Worm (Caenorhabditis elegans) whole organism, mixed stage, embryonic: ENCODE data around the gene C24H12.8.

Source experiments
- M03D4.4 ChIP-seq: sonication (generic microtip); optimal IDR thresholded peaks from 2 replicates; lab custom pipeline; 2017; ENCODE audit warnings: mild to moderate bottlenecking, missing genetic modification characterization, missing compliant biosample characterization
- bed-3 ChIP-seq: fragments of 200-800 bp; sonication (Bioruptor generic); optimal IDR thresholded peaks from 3 replicates; lab custom pipeline; 2018; ENCODE audit warnings: mild to moderate bottlenecking, missing genetic modification characterization, moderate library complexity, missing compliant biosample characterization
- ceh-39 ChIP-seq: fragments of 150-350 bp; optimal IDR thresholded peaks from 2 replicates; lab custom pipeline; 2014; ENCODE audit warnings: missing biosample characterization, missing genetic modification characterization
- ceh-43 ChIP-seq: fragments of 200-800 bp; sonication (Bioruptor generic); optimal IDR thresholded peaks from 2 replicates; lab custom pipeline; 2018; ENCODE audit warnings: mild to moderate bottlenecking, missing genetic modification characterization, moderate library complexity, missing compliant biosample characterization
- ceh-83 ChIP-seq: fragments of 200-800 bp; sonication (Bioruptor generic); optimal IDR thresholded peaks from 2 replicates; lab custom pipeline; 2018; ENCODE audit warnings: mild to moderate bottlenecking, missing genetic modification characterization, missing compliant biosample characterization
- ces-1 ChIP-seq: fragments of 150-350 bp; optimal IDR thresholded peaks from 2 replicates; lab custom pipeline; 2014; ENCODE audit warnings: missing biosample characterization, missing genetic modification reagents, missing genetic modification characterization
- cnd-1 ChIP-seq: fragments of 200-800 bp; sonication (Bioruptor generic); optimal IDR thresholded peaks from 2 replicates; lab custom pipeline; 2018; ENCODE audit warnings: mild to moderate bottlenecking, missing genetic modification characterization, missing compliant biosample characterization
- drap-1 ChIP-seq: fragments of 200-800 bp; sonication (Bioruptor generic); optimal IDR thresholded peaks from 3 replicates; lab custom pipeline; 2018; ENCODE audit warnings: mild to moderate bottlenecking, missing genetic modification characterization, missing compliant biosample characterization
- elt-1 ChIP-seq: sonication (generic microtip); optimal IDR thresholded peaks from 2 replicates; lab custom pipeline; 2017; ENCODE audit warnings: missing genetic modification characterization, mild to moderate bottlenecking, missing compliant biosample characterization, antibody characterized with exemption, moderate library complexity, borderline replicate concordance; ENCODE audit not compliant: insufficient read depth
- elt-3 ChIP-seq: fragments of 150-350 bp; optimal IDR thresholded peaks from 2 replicates; lab custom pipeline; 2014; ENCODE audit warnings: missing biosample characterization, missing genetic modification characterization
- ham-2 ChIP-seq: fragments of 200-800 bp; sonication (Bioruptor generic); optimal IDR thresholded peaks from 2 replicates; lab custom pipeline; 2018; ENCODE audit warnings: mild to moderate bottlenecking, missing genetic modification characterization, missing compliant biosample characterization
- hlh-1 ChIP-seq: fragments of 150-350 bp; optimal IDR thresholded peaks from 2 replicates; lab custom pipeline; 2014; ENCODE audit warnings: missing biosample characterization, missing genetic modification reagents, missing genetic modification characterization
- lin-13 ChIP-seq: fragments of 150-350 bp; optimal IDR thresholded peaks from 2 replicates; lab custom pipeline; 2014; ENCODE audit warnings: missing biosample characterization, missing genetic modification characterization
- lsy-2 ChIP-seq: fragments of 150-350 bp; optimal IDR thresholded peaks from 2 replicates; lab custom pipeline; 2014; ENCODE audit warnings: missing biosample characterization, missing genetic modification characterization
- mep-1 ChIP-seq: fragments of 150-350 bp; optimal IDR thresholded peaks from 2 replicates; lab custom pipeline; 2017; ENCODE audit warnings: missing biosample characterization, missing genetic modification reagents, missing genetic modification characterization, inconsistent platforms
- mls-2 ChIP-seq: sonication (generic microtip); optimal IDR thresholded peaks from 2 replicates; lab custom pipeline; 2016; ENCODE audit warnings: mild to moderate bottlenecking, missing genetic modification characterization, moderate library complexity, missing compliant biosample characterization
- nhr-12 ChIP-seq: fragments of 150-350 bp; optimal IDR thresholded peaks from 2 replicates; lab custom pipeline; 2014; ENCODE audit warnings: missing biosample characterization, missing genetic modification characterization
- nhr-237 ChIP-seq: fragments of 150-350 bp; optimal IDR thresholded peaks from 2 replicates; lab custom pipeline; 2014; ENCODE audit warnings: missing biosample characterization, missing genetic modification characterization
- nhr-28 ChIP-seq: fragments of 150-350 bp; optimal IDR thresholded peaks from 2 replicates; lab custom pipeline; 2014; ENCODE audit warnings: missing biosample characterization, missing genetic modification characterization
- nhr-76 ChIP-seq: sonication (generic microtip); optimal IDR thresholded peaks from 2 replicates; lab custom pipeline; 2017; ENCODE audit warnings: missing biosample characterization, missing genetic modification characterization
- pha-4 ChIP-seq: fragments of 150-350 bp; optimal IDR thresholded peaks from 2 replicates; lab custom pipeline; 2018; ENCODE audit warnings: missing biosample characterization, missing genetic modification reagents, missing genetic modification characterization
- sem-2 ChIP-seq: fragments of 200-800 bp; sonication (Bioruptor generic); optimal IDR thresholded peaks from 2 replicates; lab custom pipeline; 2018; ENCODE audit warnings: mild to moderate bottlenecking, missing genetic modification characterization, missing compliant biosample characterization
- snpc-4 ChIP-seq: fragments of 150-350 bp; optimal IDR thresholded peaks from 2 replicates; lab custom pipeline; 2014; ENCODE audit warnings: missing biosample characterization, missing genetic modification characterization
- sptf-1 ChIP-seq: sonication (generic microtip); optimal IDR thresholded peaks from 2 replicates; lab custom pipeline; 2017; ENCODE audit warnings: mild to moderate bottlenecking, missing genetic modification characterization, moderate library complexity, missing compliant biosample characterization
- tbx-8 ChIP-seq: fragments of 200-800 bp; sonication (Bioruptor generic); optimal IDR thresholded peaks from 2 replicates; lab custom pipeline; 2018; ENCODE audit warnings: mild to moderate bottlenecking, missing genetic modification characterization, moderate library complexity, missing compliant biosample characterization
- unc-120 ChIP-seq: sonication (generic microtip); optimal IDR thresholded peaks from 2 replicates; lab custom pipeline; 2017; ENCODE audit warnings: missing genetic modification characterization, missing compliant biosample characterization; ENCODE audit not compliant: poor library complexity, severe bottlenecking
- unc-39 ChIP-seq: fragments of 150-350 bp; optimal IDR thresholded peaks from 2 replicates; lab custom pipeline; 2014; ENCODE audit warnings: missing biosample characterization, missing genetic modification characterization
- unc-62 ChIP-seq: fragments of 150-350 bp; optimal IDR thresholded peaks from 2 replicates; lab custom pipeline; 2014; ENCODE audit warnings: missing biosample characterization, missing genetic modification reagents, missing genetic modification characterization
- zip-8 ChIP-seq: fragments of 150-350 bp; optimal IDR thresholded peaks from 2 replicates; lab custom pipeline; 2014; ENCODE audit warnings: missing biosample characterization, missing genetic modification characterization
- ztf-11 ChIP-seq: fragments of 150-350 bp; optimal IDR thresholded peaks from 2 replicates; lab custom pipeline; 2014; ENCODE audit warnings: missing biosample characterization, missing genetic modification characterization

Gene C24H12.8

DNA sequence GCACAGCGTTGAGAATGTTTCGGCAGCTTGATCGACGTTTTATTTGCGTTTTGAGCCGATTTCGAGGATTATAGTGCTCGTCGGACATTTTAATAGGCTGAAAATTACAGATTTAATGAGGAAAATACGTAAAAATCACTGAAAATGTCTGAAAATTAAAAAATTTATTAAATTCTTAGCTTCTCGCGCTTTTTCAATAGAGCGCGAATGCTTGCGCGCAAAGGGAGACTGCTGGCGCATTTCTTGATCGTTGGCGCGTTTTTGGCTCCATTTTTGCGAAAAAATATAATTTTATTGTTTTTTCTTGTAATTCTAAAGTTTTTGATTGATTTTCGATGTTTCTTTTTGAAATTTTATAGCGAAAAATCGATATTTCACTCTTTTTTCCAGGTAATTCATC, 12.2 kb downstream of the C24H12.8 start, which contains the start of the genes dnsn-1 and C24H12.4 (continued):
- no peak for TF ChIP-seq ham-2
- peak; percentile 96 for TF ChIP-seq mep-1 (tag; lab: Kevin White, UChicago)
- no peak for TF ChIP-seq nhr-12 (tag; lab: Kevin White, UChicago)
- no peak for TF ChIP-seq drap-1 (GFP tag; lab: Kevin White, UChicago)
- TF ChIP-seq ceh-83 (GFP tag; lab: Kevin White, UChicago) = no peak
- no peak for TF ChIP-seq nhr-76 (tag; lab: Kevin White, UChicago)
- TF ChIP-seq sptf-1 (tag; lab: Kevin White, UChicago) = peak; percentile 62

- TF ChIP-seq unc-120 (tag; lab: Kevin White, UChicago) (no peak), mep-1 (tag; lab: Kevin White, UChicago) (no peak), lin-13 (tag; lab: Kevin White, UChicago) (no peak), sem-2 (no peak), ztf-11 (tag; lab: Kevin White, UChicago) (no peak), ham-2 (no peak), drap-1 (GFP tag; lab: Kevin White, UChicago) (no peak), nhr-76 (tag; lab: Kevin White, UChicago) (no peak), ces-1 (no peak), ceh-39 (no peak), unc-39 (tag; lab: Kevin White, UChicago) (no peak), nhr-28 (no peak), snpc-4 (tag; lab: Kevin White, UChicago) (no peak), pha-4 (no peak), sptf-1 (tag; lab: Kevin White, UChicago) (no peak)
Observed at ce11 chrII:402435-402834, 20.6 kb downstream of the C24H12.8 start, which contains the start of gene clec-10. TSS of gene clec-10 (plus strand) at chrII:402678.

ce11 chrII:401211-401610, 21.8 kb downstream of the C24H12.8 start:
- no peak for TF ChIP-seq cnd-1 (tag; lab: Kevin White, UChicago)
- peak; percentile 43 for TF ChIP-seq ces-1
- TF ChIP-seq mls-2 = no peak
- TF ChIP-seq, all 35 proteins: peak for 1

DNA sequence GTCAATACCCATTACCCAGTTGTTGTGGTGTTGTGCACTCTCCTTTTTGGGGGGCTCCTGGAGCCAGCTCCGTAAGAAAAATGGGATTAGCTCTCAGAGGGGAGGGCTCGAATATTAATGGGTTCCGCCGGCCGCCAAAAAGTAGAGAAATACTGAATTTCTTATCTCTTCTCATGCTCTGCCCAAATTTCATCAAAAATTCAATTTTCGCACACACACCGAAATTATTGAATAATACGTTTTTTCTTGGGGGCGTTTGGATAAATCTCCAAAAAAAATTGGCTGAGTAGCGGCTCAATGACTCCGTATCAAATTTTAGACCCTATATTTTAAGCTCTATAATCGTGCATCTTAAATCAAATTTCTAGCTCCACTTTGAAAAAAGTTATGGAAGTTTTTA, 22.8 kb downstream of the C24H12.8 start:
- peak; percentile 51 for TF ChIP-seq ces-1
- no peak for TF ChIP-seq nhr-76 (tag; lab: Kevin White, UChicago)
- TF ChIP-seq, all 35 proteins: peak for 1

- TF ChIP-seq unc-39 (tag; lab: Kevin White, UChicago) = no peak
- no peak for TF ChIP-seq pha-4
- TF ChIP-seq elt-1 (tag; lab: Kevin White, UChicago) = no peak
- TF ChIP-seq ceh-83 (GFP tag; lab: Kevin White, UChicago) = no peak
- TF ChIP-seq zip-8 (tag; lab: Kevin White, UChicago) = no peak
Observed at ce11 chrII:399321-399720, 23.7 kb downstream of the C24H12.8 start, which contains the start of gene C03H5.6. TSS of gene C03H5.6 (minus strand) at chrII:399421.

- TF ChIP-seq bed-3 (GFP tag; lab: Kevin White, UChicago) (no peak), ceh-83 (GFP tag; lab: Kevin White, UChicago) (no peak), ceh-43 (GFP tag; lab: Kevin White, UChicago) (no peak), nhr-76 (tag; lab: Kevin White, UChicago) (no peak), nhr-12 (tag; lab: Kevin White, UChicago) (no peak), hlh-1 (tag; lab: Kevin White, UChicago) (no peak), nhr-237 (tag; lab: Kevin White, UChicago) (no peak), M03D4.4 (tag; lab: Kevin White, UChicago) (no peak), elt-3 (tag; lab: Kevin White, UChicago) (no peak), zip-8 (tag; lab: Kevin White, UChicago) (no peak), drap-1 (GFP tag; lab: Kevin White, UChicago) (no peak)
Observed at ce11 chrII:388533-388932, 34.5 kb downstream of the C24H12.8 start, which contains the start of gene nstp-4. TSS of gene nstp-4 (plus strand) at chrII:388833.

DNA sequence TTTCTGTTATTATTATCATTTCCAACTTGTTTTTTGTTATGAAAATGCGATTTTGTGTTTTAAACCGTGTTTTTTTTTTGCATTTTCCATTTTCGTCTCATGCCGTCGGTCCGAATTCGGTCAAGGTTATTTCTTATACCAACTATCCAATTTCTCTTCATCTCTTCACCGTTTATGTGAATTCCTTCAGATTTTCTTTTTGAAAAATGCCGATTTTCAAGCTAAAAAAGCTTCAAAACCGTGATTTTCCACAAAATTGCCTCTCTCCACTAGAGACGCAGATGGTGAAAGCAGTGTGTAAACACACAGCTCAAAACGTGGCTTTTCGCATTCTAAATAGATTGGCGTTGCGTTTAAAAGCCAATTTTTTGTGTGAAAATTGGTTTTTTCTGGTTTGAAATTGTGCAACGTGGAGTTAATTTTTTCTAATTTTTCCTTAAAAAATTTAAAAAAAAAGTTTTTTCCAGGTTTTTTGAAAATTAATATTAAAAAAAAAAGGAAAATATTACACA, 35.1 kb downstream of the C24H12.8 start:
- TF ChIP-seq nhr-237 (tag; lab: Kevin White, UChicago) = no peak
- no peak for TF ChIP-seq lsy-2
- no peak for TF ChIP-seq unc-62 (GFP tag; lab: Kevin White, UChicago)
- no peak for TF ChIP-seq M03D4.4 (tag; lab: Kevin White, UChicago)
- TF ChIP-seq ceh-43 (GFP tag; lab: Kevin White, UChicago) = no peak
- no peak for TF ChIP-seq sem-2
- no peak for TF ChIP-seq ceh-39
- no peak for TF ChIP-seq mep-1 (tag; lab: Kevin White, UChicago)
- no peak for TF ChIP-seq bed-3 (GFP tag; lab: Kevin White, UChicago)
- TF ChIP-seq cnd-1 (tag; lab: Kevin White, UChicago) = no peak
- TF ChIP-seq pha-4 = no peak
- no peak for TF ChIP-seq tbx-8 (GFP tag; lab: Kevin White, UChicago)
